Fruit fly (Drosophila melanogaster): Measurements from ENCODE around the gene Ten-a.

Gene Ten-a

DNA sequence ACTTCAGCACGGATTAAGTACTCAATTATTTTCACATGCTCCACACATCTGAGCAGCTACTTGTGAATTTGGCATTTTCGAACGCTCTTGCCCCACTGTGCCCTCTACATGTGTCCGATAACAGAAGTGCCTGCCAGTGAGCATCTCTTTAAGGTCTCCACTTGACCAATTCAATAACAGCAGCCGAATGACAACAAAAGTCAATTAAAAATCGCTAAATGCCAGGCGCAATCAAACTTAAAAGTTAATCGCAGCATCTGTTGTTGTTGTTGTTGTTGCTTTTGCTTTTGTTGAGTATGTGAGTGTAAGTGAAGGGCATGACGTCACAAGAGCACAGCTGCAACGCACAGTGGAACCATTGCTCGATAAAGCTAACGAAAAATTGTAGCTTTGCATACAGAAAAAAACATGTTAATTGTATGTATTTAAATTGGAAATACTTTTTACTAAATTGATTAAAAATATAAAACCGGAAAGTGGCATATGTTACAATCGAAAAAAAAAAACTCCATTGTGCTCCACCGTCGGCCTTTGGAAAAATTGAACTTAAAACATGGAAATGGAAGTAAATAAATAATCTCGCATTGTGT, 28.6 kb upstream of the Ten-a start (continued):
- TF ChIP-seq zen2 (GFP tag; IDR thresholded peaks at IDR 0.05; ENCODE audit: partially characterized antibody) (no peak), CG11695 (GFP tag; IDR thresholded peaks at IDR 0.05) (0 out of 3 replicates have a peak, but pooled peaks have one; percentile 18), Oli (tag; optimal IDR thresholded peaks at IDR 0.05) (peak; percentile 17), CG31224 (GFP tag; IDR thresholded peaks at IDR 0.05) (no peak), emc (GFP tag; optimal IDR thresholded peaks at IDR 0.05) (no peak), bowl (GFP tag; IDR thresholded peaks at IDR 0.05) (no peak), zen (tag; optimal IDR thresholded peaks at IDR 0.05) (no peak), CG7928 (GFP tag; optimal IDR thresholded peaks at IDR 0.05) (no peak), CG6791 (GFP tag; IDR thresholded peaks at IDR 0.05; ENCODE audit: partially characterized antibody) (no peak), CG9876 (GFP tag; optimal IDR thresholded peaks at IDR 0.05) (no peak), vvl (GFP tag; IDR thresholded peaks at IDR 0.05) (peak; percentile 69), CG14860 (GFP tag; IDR thresholded peaks at IDR 0.05; ENCODE audit: partially characterized antibody) (no peak), slbo (GFP tag; IDR thresholded peaks at IDR 0.05) (peak; percentile 25), CG17829 (tag; optimal IDR thresholded peaks at IDR 0.05) (peak; percentile 12), CG32767 (GFP tag; IDR thresholded peaks at IDR 0.05) (no peak), CG17802 (tag; optimal IDR thresholded peaks at IDR 0.05) (no peak), H2.0 (GFP tag; IDR thresholded peaks at IDR 0.05) (peak; percentile 30), Gsc (GFP tag; IDR thresholded peaks at IDR 0.05) (no peak), zfh1 (GFP tag; IDR thresholded peaks at IDR 0.05) (peak; percentile 51; the same call in 2 of the 3 replicates), sisA (GFP tag; IDR thresholded peaks at IDR 0.05) (peak; percentile 34; the same call in 1 of the 2 replicates), eyg (GFP tag; optimal IDR thresholded peaks at IDR 0.05) (no peak), wdn (GFP tag; IDR thresholded peaks at IDR 0.05) (no peak), CkIIα-i1 (GFP tag; IDR thresholded peaks at IDR 0.05) (no peak), Sry-δ (GFP tag; optimal IDR thresholded peaks at IDR 0.05) (no peak), Gug (GFP tag; IDR thresholded peaks at IDR 0.05) (peak; percentile 27; the same call in 2 of the 4 replicates), CG6765 (GFP tag; optimal IDR thresholded peaks at IDR 0.05) (no peak), odd (GFP tag; optimal IDR thresholded peaks at IDR 0.05) (no peak), CG10565 (GFP tag; optimal IDR thresholded peaks at IDR 0.05) (no peak), Neu2 (GFP tag; optimal IDR thresholded peaks at IDR 0.05; ENCODE audit: borderline replicate concordance) (no peak), CG6813 (GFP tag; optimal IDR thresholded peaks at IDR 0.05) (peak; percentile 13), mam (GFP tag; optimal IDR thresholded peaks at IDR 0.05) (no peak), PHDP (tag; optimal IDR thresholded peaks at IDR 0.05) (peak; percentile 37), E2f2 (GFP tag; IDR thresholded peaks at IDR 0.05) (peak; percentile 34; the same call in 1 of the 2 replicates), nerfin-2 (GFP tag; IDR thresholded peaks at IDR 0.05; ENCODE audit: partially characterized antibody) (no peak), peb (GFP tag; IDR thresholded peaks at IDR 0.05) (0 out of 2 replicates have a peak, but pooled peaks have one; percentile 39), schlank (tag; optimal IDR thresholded peaks at IDR 0.05) (no peak), CG10462 (GFP tag; optimal IDR thresholded peaks at IDR 0.05) (no peak), CG9437 (GFP tag; optimal IDR thresholded peaks at IDR 0.05) (peak; percentile 4), Ssrp (tag; optimal IDR thresholded peaks at IDR 0.05) (peak; percentile 1), sc (optimal IDR thresholded peaks at IDR 0.05) (no peak), sc (GFP tag; optimal IDR thresholded peaks at IDR 0.05) (no peak), CG4854 (GFP tag; optimal IDR thresholded peaks at IDR 0.05) (no peak), lilli (GFP tag; optimal IDR thresholded peaks at IDR 0.05) (peak; percentile 26), CG2116 (GFP tag; optimal IDR thresholded peaks at IDR 0.05) (no peak), CG6854 (GFP tag; optimal IDR thresholded peaks at IDR 0.05) (no peak), CG3065 (GFP tag; optimal IDR thresholded peaks at IDR 0.05) (no peak), trem (tag; optimal IDR thresholded peaks at IDR 0.05) (no peak), CG4282 (GFP tag; optimal IDR thresholded peaks at IDR 0.05) (peak; percentile 12), ro (GFP tag; IDR thresholded peaks at IDR 0.05) (no peak), ken (GFP tag; IDR thresholded peaks at IDR 0.05) (peak; percentile 57; the same call in 1 of the 3 replicates), cato (GFP tag; optimal IDR thresholded peaks at IDR 0.05; ENCODE audit: borderline replicate concordance) (no peak)
